Worm (Caenorhabditis elegans): ENCODE data around the gene set-4.

DNA sequence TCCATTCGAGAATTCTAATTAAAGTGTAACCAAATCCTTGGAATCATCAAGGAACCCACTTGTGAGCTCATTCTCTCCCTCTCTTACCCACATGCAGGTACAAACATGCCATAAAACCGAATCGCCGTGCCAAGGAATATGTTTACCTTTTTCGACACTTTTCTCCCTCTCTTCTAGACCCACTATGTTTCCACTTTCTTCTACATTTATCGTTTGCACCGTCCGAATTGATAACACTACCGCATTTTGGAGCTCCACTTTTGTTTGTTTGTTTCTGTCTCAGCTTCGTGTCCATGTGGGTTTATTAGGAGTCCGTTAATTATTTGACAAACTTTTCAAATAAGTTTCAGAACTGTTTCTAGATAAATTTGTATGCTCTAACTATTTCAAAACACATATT lies 49.2 kb downstream of the set-4 start:
- TF ChIP-seq nhr-28 (tag; optimal IDR thresholded peaks at IDR 0.05), result no peak
- TF ChIP-seq blmp-1 (tag; optimal IDR thresholded peaks at IDR 0.05), result no peak
- TF ChIP-seq hlh-1 (tag; optimal IDR thresholded peaks at IDR 0.05), result no peak
